Worm (Caenorhabditis elegans) whole organism, early embryonic: ENCODE results near the gene rsks-1.

Experiments
- B0310.2 ChIP-seq: sonication (generic microtip); optimal IDR thresholded peaks from 2 replicates; lab custom pipeline; 2016; ENCODE audit warnings: mild to moderate bottlenecking, missing genetic modification characterization, missing compliant biosample characterization
- F13C5.2 ChIP-seq: sonication (generic microtip); optimal IDR thresholded peaks from 2 replicates; lab custom pipeline; 2017; ENCODE audit warnings: mild to moderate bottlenecking, missing genetic modification characterization, inconsistent platforms, missing compliant biosample characterization
- aly-1 ChIP-seq: sonication (generic microtip); optimal IDR thresholded peaks from 2 replicates; lab custom pipeline; 2016; ENCODE audit warnings: missing genetic modification characterization, missing compliant biosample characterization
- ama-1 ChIP-seq: fragments of 150-350 bp; optimal IDR thresholded peaks from 2 replicates; lab custom pipeline; 2014
- ceh-13 ChIP-seq: fragments of 200-800 bp; sonication (Bioruptor generic); optimal IDR thresholded peaks from 2 replicates; lab custom pipeline; 2018; ENCODE audit warnings: mild to moderate bottlenecking, missing genetic modification characterization, missing compliant biosample characterization
- ceh-36 ChIP-seq: sonication (generic microtip); optimal IDR thresholded peaks from 2 replicates; lab custom pipeline; 2016; ENCODE audit warnings: missing genetic modification characterization, inconsistent platforms, missing compliant biosample characterization
- ets-7 ChIP-seq: sonication (generic microtip); optimal IDR thresholded peaks from 2 replicates; lab custom pipeline; 2016; ENCODE audit warnings: missing genotype, missing genetic modification characterization, missing compliant biosample characterization
- flt-1 ChIP-seq: fragments of 200-800 bp; sonication (Bioruptor generic); IDR thresholded peaks from 2 replicates; pipeline ENCODE4 v1.3.6; 2022; ENCODE audit warnings: missing genetic modification characterization, missing compliant biosample characterization
- hmbx-1 ChIP-seq: sonication (generic microtip); optimal IDR thresholded peaks from 2 replicates; lab custom pipeline; 2016; ENCODE audit warnings: mild to moderate bottlenecking, missing genetic modification characterization, missing compliant biosample characterization
- hmg-4 ChIP-seq: fragments of 200-800 bp; sonication (Bioruptor generic); optimal IDR thresholded peaks from 2 replicates; lab custom pipeline; 2018; ENCODE audit warnings: mild to moderate bottlenecking, missing genetic modification characterization, missing compliant biosample characterization
- hnd-1 ChIP-seq: sonication (generic microtip); optimal IDR thresholded peaks from 2 replicates; lab custom pipeline; 2016; ENCODE audit warnings: missing genetic modification characterization, missing compliant biosample characterization
- pes-1 ChIP-seq: fragments of 200-800 bp; sonication (Bioruptor generic); IDR thresholded peaks from 2 replicates; pipeline ENCODE4 v1.3.6; 2022; ENCODE audit warnings: missing genetic modification reagents, missing genetic modification characterization, missing compliant biosample characterization
- scrt-1 ChIP-seq: fragments of 200-800 bp; sonication (Bioruptor generic); IDR thresholded peaks from 2 replicates; pipeline ENCODE4 v1.3.6; 2022; ENCODE audit warnings: missing genetic modification characterization, missing compliant biosample characterization
- sea-1 ChIP-seq: fragments of 200-800 bp; sonication (Bioruptor generic); conservative IDR thresholded peaks from 2 replicates; pipeline ENCODE4 v1.3.6; 2022; ENCODE audit warnings: missing genetic modification characterization, missing compliant biosample characterization
- tbx-11 ChIP-seq: fragments of 200-800 bp; sonication (Bioruptor generic); IDR thresholded peaks from 2 replicates; pipeline ENCODE4 v1.3.6; 2022; ENCODE audit warnings: missing genetic modification characterization, missing compliant biosample characterization
- tbx-37 ChIP-seq: fragments of 200-800 bp; sonication (Bioruptor generic); conservative IDR thresholded peaks from 2 replicates; pipeline ENCODE4 v1.3.6; 2022; ENCODE audit warnings: missing genetic modification reagents, missing genetic modification characterization, missing compliant biosample characterization
- tra-4 ChIP-seq: sonication (generic microtip); optimal IDR thresholded peaks from 2 replicates; lab custom pipeline; 2017; ENCODE audit warnings: missing genetic modification characterization, missing compliant biosample characterization

The rsks-1 gene

ce11 chrIII:11244820-11245219 is at the start of gene rsks-1:
TSS of gene rsks-1 (plus strand) at chrIII:11245120.
- TF ChIP-seq ama-1 (lab: Kevin White, UChicago) = no peak
- TF ChIP-seq flt-1 (GFP tag; lab: Robert Waterston, UW) = no peak
- no peak for TF ChIP-seq tbx-11 (GFP tag; lab: Robert Waterston, UW)
- TF ChIP-seq ceh-36 (tag; lab: Kevin White, UChicago) = no peak
- no peak for TF ChIP-seq hmbx-1 (tag; lab: Kevin White, UChicago)
- no peak for TF ChIP-seq ceh-13
- TF ChIP-seq hnd-1 = no peak
- TF ChIP-seq pes-1 (GFP tag; lab: Robert Waterston, UW) = no peak
- no peak for TF ChIP-seq ets-7 (tag; lab: Kevin White, UChicago)
- no peak for TF ChIP-seq F13C5.2 (tag; lab: Kevin White, UChicago)
- no peak for TF ChIP-seq sea-1 (GFP tag; lab: Robert Waterston, UW)
- no peak for TF ChIP-seq tra-4 (tag; lab: Kevin White, UChicago)
- TF ChIP-seq scrt-1 = no peak
- no peak for TF ChIP-seq B0310.2

ce11 chrIII:11195140-11195539 is 49.8 kb upstream of the rsks-1 start, which contains the start of gene tra-1:
TSS of gene tra-1 (minus strand) at chrIII:11195201.
- no peak for TF ChIP-seq ceh-13
- TF ChIP-seq sea-1 (GFP tag; lab: Robert Waterston, UW) = no peak
- TF ChIP-seq hnd-1 = no peak
- no peak for TF ChIP-seq tra-4 (tag; lab: Kevin White, UChicago)
- TF ChIP-seq B0310.2 = no peak
- no peak for TF ChIP-seq hmg-4 (GFP tag; lab: Kevin White, UChicago)
- no peak for TF ChIP-seq flt-1 (GFP tag; lab: Robert Waterston, UW)
- TF ChIP-seq tbx-11 (GFP tag; lab: Robert Waterston, UW) = no peak
- no peak for TF ChIP-seq scrt-1
- TF ChIP-seq hmbx-1 (tag; lab: Kevin White, UChicago) = no peak
- TF ChIP-seq tbx-37 = no peak
- no peak for TF ChIP-seq ama-1 (lab: Kevin White, UChicago)

DNA sequence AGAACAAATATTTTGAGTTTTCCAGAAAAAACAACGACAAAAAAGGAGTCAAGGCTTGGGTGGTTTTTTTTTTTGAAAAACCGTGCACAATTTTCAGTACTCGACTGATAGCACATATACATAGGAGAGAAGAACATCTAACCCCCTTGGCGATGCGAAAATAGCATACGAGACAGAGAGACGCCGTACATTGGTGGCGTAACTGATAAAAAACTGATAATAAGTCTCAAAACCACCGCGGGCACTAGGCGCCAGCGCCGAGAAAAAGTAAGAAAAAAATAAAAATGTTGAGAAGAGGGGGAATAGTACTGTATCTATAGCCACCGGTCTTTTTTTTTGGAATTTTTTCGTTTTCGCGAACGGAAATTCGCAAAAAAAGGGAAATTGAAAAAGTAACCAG is 49.4 kb upstream of the rsks-1 start:
- TF ChIP-seq ama-1 (lab: Kevin White, UChicago) (no peak), B0310.2 (no peak), hnd-1 (no peak), sea-1 (GFP tag; lab: Robert Waterston, UW) (no peak), ceh-13 (no peak), scrt-1 (no peak), tra-4 (tag; lab: Kevin White, UChicago) (no peak), ceh-36 (tag; lab: Kevin White, UChicago) (no peak), F13C5.2 (tag; lab: Kevin White, UChicago) (no peak), ets-7 (tag; lab: Kevin White, UChicago) (no peak), hmg-4 (GFP tag; lab: Kevin White, UChicago) (no peak), aly-1 (no peak), pes-1 (GFP tag; lab: Robert Waterston, UW) (no peak), flt-1 (GFP tag; lab: Robert Waterston, UW) (no peak), tbx-11 (GFP tag; lab: Robert Waterston, UW) (no peak), tbx-37 (no peak), hmbx-1 (tag; lab: Kevin White, UChicago) (no peak)

ce11 chrIII:11197327-11197726 is 47.6 kb upstream of the rsks-1 start:
- TF ChIP-seq pes-1 (GFP tag; lab: Robert Waterston, UW) (no peak), hmbx-1 (tag; lab: Kevin White, UChicago) (no peak), hmg-4 (GFP tag; lab: Kevin White, UChicago) (no peak), sea-1 (GFP tag; lab: Robert Waterston, UW) (no peak), ceh-36 (tag; lab: Kevin White, UChicago) (no peak), ets-7 (tag; lab: Kevin White, UChicago) (no peak)

- TF ChIP-seq ets-7 (tag; lab: Kevin White, UChicago) (no peak), ceh-36 (tag; lab: Kevin White, UChicago) (no peak)
Measured at ce11 chrIII:11200879-11201518, 43.9 kb upstream of the rsks-1 start.

- no peak for TF ChIP-seq tbx-37
- no peak for TF ChIP-seq tra-4 (tag; lab: Kevin White, UChicago)
- no peak for TF ChIP-seq ceh-13
- TF ChIP-seq pes-1 (GFP tag; lab: Robert Waterston, UW) = peak; percentile 9; the same call in 1 of the 2 replicates
Measured at ce11 chrIII:11202992-11203391, 41.9 kb upstream of the rsks-1 start.

DNA sequence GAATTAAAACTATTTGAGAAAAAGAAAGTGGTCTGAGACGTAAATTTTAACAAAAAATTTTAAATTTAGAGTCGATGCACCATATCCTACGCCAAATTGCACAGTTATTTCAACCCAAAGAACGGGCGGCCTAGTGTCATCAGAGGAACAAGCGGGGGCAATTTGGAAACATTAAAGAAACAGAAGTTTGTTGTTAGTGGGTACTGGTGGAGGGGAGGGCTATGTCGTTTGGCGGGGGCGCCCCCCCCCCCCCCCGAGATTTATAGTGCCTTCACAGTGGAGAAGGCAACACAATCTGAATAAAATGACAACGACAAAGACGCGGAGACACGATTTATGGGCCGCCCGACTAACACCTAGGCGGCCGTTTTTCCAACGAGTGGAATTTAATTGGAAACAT is 38.0 kb upstream of the rsks-1 start:
- TF ChIP-seq sea-1 (GFP tag; lab: Robert Waterston, UW) (0 out of 2 replicates have a peak, but pooled peaks have one; percentile 49), scrt-1 (no peak)

ce11 chrIII:11207825-11208224 is 37.1 kb upstream of the rsks-1 start:
- TF ChIP-seq hnd-1 (no peak), ceh-36 (tag; lab: Kevin White, UChicago) (peak; percentile 94), pes-1 (GFP tag; lab: Robert Waterston, UW) (0 out of 2 replicates have a peak, but pooled peaks have one; percentile 25)

DNA sequence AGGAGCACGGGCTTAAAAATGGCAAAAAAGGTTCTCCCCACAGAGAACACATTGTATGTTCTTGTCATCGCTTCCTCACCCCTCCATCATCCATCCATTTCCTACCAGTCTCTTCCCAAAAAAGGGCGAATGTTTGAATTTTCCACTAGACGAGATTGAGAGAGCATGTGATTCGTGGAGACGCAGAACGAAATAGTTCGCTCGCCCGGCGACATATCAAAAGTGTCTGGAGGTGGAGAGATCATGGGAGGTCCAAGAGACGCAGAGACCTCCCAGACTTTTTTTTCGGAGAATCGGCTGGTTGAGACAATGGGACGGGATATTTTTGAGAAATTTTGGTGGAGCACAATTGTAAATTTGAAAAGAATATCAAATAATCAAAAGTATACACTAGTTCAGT is 36.5 kb upstream of the rsks-1 start:
- no peak for TF ChIP-seq ceh-13
- no peak for TF ChIP-seq pes-1 (GFP tag; lab: Robert Waterston, UW)
- no peak for TF ChIP-seq ceh-36 (tag; lab: Kevin White, UChicago)
- no peak for TF ChIP-seq tbx-11 (GFP tag; lab: Robert Waterston, UW)
- TF ChIP-seq flt-1 (GFP tag; lab: Robert Waterston, UW) = no peak
- no peak for TF ChIP-seq aly-1
- no peak for TF ChIP-seq tra-4 (tag; lab: Kevin White, UChicago)
- TF ChIP-seq scrt-1 = no peak
- TF ChIP-seq F13C5.2 (tag; lab: Kevin White, UChicago) = no peak
